Worm (Caenorhabditis elegans) whole organism, L4/young adult: ENCODE results near the gene ceh-31.

ENCODE experiments used
- W03F9.2 ChIP-seq: fragments of 150-350 bp; optimal IDR thresholded peaks from 2 replicates; lab custom pipeline; 2014; ENCODE audit warnings: missing biosample characterization, missing genetic modification characterization
- dao-5 ChIP-seq: sonication (generic microtip); optimal IDR thresholded peaks from 2 replicates; lab custom pipeline; 2016; ENCODE audit warnings: missing genotype, missing genetic modification characterization, moderate library complexity, missing compliant biosample characterization
- him-1 ChIP-seq: sonication (generic microtip); optimal IDR thresholded peaks from 2 replicates; lab custom pipeline; 2016; ENCODE audit warnings: missing genotype, missing genetic modification reagents, missing genetic modification characterization, missing compliant biosample characterization

ceh-31 gene

DNA sequence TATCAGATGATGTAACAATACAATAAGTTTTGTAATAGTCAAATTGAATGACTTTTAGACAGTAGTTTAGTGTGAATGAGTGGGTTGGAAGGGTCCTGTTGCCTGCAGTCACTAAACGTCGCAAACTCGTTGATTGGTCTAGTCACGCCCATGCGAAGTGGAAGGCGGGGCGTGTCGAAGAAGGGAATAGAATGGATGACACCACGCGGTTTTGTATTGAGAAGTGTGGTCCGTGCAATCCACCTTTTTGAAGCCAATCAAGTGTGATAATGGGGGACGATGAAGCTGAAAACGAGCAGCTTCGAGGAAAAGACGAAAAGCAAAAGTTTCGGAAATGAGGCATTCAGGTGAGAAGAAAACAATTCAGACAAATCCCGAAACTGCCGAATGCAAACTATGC, at the start of gene ceh-31:
ceh-31 (minus strand) TSS at position 101 of the 400 bp plus-strand sequence.
- TF ChIP-seq dao-5 (tag; lab: Kevin White, UChicago) = no peak
- no peak for TF ChIP-seq W03F9.2 (tag; lab: Kevin White, UChicago)
- no peak for TF ChIP-seq him-1 (tag; lab: Kevin White, UChicago)

DNA sequence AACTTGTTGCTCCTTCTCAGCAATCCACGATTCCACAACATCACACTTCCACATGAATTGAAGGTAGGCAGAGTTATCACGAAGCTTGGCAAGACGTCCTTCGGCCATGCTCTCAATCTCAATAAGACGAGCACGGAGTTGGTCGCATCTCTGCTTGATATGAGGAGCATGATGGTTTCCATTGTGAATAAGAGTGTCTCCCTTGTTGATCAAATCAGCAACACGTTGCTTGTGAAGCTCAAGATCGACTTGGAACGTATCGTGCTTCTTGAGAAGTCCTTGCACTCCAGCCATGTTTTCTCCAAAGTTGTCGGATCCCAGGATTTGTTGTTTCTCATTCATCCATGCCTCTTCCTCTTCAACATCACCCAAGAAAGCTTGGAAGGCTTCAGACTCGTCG, 49.4 kb upstream of the ceh-31 start:
- TF ChIP-seq him-1 (tag; lab: Kevin White, UChicago) = no peak
- TF ChIP-seq dao-5 (tag; lab: Kevin White, UChicago) = no peak
- TF ChIP-seq W03F9.2 (tag; lab: Kevin White, UChicago) = no peak

DNA sequence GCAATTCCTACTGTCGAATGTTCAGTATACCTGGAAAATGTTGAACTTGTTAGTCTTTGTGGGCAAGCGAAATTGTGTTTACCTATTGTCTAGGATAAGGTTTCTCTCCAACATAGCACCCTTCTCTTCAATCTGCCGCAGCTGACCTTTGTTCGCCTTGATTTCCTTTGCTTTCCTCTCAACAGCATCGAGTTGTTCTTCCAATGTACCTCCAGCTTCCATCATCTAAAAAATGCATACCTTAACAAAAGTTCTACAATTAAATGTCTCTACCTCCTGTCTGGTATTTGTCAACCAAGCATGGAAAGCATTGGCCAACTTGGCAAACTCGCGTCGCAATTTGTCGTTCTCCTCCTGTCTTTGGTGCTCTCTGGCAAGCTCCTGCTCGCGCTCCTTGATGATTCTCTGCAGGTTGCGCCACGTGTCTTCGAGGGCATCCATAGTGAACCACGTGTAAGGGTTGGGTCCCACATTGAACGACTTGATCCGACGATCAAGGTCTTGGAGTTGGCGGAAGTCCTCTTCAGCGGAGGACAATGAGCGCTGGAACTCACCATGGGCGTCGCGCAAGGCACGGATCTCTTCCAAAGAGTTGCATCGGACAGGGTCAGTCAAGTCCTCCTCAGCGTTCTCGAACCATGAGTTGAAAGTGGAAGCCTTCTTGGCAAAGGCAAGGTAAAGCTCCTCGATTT, 48.5 kb upstream of the ceh-31 start:
- no peak for TF ChIP-seq him-1 (tag; lab: Kevin White, UChicago)
- no peak for TF ChIP-seq dao-5 (tag; lab: Kevin White, UChicago)
- no peak for TF ChIP-seq W03F9.2 (tag; lab: Kevin White, UChicago)

DNA sequence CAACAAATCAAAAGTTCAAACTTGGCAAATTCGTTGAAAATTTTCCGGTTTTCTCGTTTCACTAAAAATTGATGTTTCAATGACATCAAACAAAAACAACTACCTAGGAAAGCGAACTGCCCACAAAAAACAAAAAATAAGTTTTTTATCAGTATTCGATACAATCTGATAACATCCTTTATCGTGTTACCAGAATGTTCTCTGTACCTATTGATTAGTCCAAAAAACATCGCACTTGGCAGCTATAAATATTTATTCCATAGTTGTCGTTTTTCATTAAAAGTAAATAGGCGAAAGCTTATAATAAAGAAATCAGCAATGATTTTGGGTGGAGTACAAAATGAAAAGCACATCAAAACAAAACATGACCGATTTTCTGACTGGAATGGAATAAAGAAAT, 47.0 kb upstream of the ceh-31 start:
- TF ChIP-seq him-1 (tag; lab: Kevin White, UChicago) = no peak
- no peak for TF ChIP-seq W03F9.2 (tag; lab: Kevin White, UChicago)
- TF ChIP-seq dao-5 (tag; lab: Kevin White, UChicago) = no peak

DNA sequence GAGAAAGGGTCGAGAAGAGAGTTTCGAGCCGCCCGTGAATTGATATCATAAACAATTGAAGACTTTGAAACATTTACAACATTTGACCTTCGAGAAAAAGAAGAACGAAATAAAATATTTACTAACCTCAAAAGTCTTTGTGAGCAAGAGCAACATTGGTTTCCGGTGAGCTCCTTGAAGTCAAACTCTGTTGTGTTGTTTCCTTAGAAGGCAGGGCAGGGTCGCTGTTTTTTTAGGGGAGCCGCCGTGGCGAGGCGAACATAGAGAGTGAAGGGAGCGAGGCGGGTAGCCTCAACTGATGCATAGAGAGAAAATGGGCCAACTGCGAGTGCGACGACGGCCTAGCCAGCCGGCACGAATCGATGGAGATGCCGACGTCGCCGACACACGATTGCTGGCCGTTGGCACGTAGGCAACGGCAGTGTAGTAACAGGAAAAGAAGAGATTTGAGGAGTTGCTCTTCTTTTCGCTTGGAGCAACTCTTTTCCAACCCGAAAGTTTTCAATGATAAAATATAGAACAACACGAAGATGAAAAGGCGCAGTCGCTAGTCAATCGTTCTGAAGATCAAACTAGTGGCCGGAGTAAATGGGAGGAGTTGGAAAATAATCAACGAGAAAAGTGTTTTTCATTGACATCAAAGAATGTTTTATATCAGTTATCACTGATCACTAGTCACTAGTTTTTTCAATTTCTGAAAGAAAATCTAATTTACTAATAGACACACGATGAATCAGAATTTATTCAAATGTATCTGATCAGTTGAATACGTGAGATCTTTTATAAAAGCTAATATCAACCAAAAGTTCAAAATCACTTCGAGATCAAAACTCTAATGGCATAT, 46.0 kb upstream of the ceh-31 start, which contains the start of gene mai-1:
mai-1 (minus strand) TSS at position 557 of the 844 bp plus-strand sequence.
- TF ChIP-seq dao-5 (tag; lab: Kevin White, UChicago) = peak; percentile 42
- TF ChIP-seq him-1 (tag; lab: Kevin White, UChicago) = peak; percentile 85
- TF ChIP-seq W03F9.2 (tag; lab: Kevin White, UChicago) = no peak

DNA sequence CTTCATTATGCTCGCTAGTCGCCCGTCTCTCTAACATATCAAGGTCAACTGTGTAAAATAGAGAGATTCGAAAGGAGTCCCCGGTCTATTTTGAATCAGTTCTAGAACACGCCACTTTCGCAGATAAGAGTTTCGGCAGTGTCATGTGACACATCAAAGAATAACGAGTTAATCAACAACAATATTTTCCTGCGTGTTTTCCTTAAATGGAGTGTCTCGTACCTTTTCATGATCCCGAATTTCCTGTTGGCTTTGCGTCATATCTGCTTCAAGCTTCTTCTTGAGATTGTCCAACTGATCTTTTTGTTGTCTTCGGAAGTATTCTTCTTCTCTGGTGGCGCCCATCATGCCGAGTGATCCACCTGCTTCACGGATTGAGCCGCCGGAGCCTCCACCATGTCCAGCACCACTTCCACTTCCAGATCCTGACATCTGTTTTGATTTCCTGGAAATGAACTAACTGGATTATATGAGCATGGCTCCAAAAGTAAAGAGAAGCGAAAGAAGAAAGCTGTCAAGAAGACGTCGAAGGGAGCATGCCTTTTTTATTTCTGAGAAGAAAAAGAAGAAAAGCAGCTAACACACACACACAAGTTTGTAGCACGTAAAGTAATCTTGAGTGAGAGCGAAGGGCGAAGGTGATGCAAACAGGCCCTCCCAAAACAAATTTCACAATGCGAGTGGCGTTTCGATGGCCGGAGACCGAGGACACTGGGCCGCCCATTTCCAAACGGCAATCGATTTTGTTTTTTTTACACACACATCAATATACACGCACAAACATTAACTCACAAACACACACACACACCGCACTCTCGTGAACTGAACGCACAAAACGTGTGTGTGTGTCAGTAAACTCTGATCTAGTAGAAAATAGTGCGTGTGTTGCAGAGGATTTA, 45.2 kb upstream of the ceh-31 start:
- peak; percentile 26 for TF ChIP-seq W03F9.2 (tag; lab: Kevin White, UChicago)
- no peak for TF ChIP-seq him-1 (tag; lab: Kevin White, UChicago)
- no peak for TF ChIP-seq dao-5 (tag; lab: Kevin White, UChicago)

DNA sequence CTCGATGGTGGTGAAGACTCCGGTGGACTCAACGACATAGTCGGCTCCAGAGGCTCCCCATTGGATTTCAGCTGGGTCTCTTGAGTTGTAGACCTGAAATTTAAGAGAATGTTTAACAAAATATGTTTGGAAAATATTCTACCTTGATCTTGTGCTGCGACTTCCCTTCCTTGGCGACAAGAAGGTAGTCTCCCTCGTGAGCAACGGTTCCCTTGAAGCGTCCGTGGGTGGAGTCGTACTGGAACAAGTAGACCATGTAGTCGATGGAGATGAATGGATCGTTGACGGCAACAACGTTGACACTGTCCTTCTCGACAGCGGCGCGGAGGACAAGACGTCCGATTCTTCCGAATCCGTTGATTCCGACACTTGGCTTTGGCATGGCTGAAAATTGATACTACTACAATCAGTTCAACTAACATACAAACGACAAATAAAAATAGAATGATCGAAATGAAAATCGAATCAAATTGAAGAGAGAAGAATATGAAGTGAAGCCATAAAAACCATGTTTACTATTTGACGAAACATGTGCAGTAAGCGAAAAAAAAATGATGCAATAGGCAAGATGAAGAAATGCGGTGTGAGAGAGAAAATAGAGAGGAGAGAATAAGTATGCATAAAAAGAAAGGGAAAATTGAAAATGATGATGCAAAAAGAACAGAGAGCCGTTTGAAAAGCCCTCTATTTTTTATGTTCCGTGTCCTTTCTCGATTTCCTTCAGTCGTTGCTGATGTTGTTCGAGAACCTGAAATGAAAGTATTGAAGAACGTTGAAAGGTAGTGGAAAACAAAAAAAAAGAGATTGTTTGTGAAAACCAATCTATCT, 44.3 kb upstream of the ceh-31 start, which contains the start of gene gpd-2:
gpd-2 (minus strand) TSS at position 384 of the 828 bp plus-strand sequence.
- TF ChIP-seq dao-5 (tag; lab: Kevin White, UChicago) (no peak), W03F9.2 (tag; lab: Kevin White, UChicago) (no peak), him-1 (tag; lab: Kevin White, UChicago) (no peak)

DNA sequence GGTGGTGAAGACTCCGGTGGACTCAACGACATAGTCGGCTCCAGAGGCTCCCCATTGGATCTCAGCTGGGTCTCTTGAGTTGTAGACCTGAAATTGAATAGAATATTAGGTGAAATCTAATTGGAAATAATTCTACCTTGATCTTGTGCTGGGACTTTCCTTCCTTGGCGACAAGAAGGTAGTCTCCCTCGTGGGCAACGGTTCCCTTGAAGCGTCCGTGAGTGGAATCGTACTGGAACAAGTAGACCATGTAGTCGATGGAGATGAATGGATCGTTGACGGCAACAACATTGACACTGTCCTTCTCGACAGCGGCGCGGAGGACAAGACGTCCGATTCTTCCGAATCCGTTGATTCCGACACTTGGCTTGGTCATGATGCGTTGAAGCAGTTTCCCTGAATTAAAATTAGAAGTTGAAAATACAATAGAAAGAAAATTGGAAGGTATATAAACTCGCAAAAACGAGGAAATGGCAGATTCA, 42.8 kb upstream of the ceh-31 start, which contains the start of gene gpd-3:
gpd-3 (minus strand) TSS at position 396 of the 482 bp plus-strand sequence.
- no peak for TF ChIP-seq W03F9.2 (tag; lab: Kevin White, UChicago)
- no peak for TF ChIP-seq dao-5 (tag; lab: Kevin White, UChicago)
- no peak for TF ChIP-seq him-1 (tag; lab: Kevin White, UChicago)

DNA sequence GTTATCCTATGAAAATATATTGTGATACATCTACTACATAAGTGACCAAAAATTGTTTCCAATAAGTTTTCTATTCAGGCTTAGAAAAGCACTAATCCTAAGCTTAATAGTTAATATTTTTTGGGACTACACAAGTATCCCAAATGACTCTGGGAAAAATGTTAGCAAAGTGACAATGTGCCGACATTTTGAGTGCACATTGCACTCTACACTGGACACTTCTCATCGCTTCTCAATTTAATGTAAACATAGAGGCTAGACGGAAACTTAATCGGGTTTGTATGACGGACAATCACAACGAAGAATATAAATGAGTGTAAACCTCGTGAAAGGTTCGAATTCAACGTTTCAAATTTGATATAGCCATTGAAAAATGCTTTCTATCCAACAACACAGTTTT, 41.5 kb upstream of the ceh-31 start:
- TF ChIP-seq W03F9.2 (tag; lab: Kevin White, UChicago) (no peak), him-1 (tag; lab: Kevin White, UChicago) (no peak), dao-5 (tag; lab: Kevin White, UChicago) (no peak)

DNA sequence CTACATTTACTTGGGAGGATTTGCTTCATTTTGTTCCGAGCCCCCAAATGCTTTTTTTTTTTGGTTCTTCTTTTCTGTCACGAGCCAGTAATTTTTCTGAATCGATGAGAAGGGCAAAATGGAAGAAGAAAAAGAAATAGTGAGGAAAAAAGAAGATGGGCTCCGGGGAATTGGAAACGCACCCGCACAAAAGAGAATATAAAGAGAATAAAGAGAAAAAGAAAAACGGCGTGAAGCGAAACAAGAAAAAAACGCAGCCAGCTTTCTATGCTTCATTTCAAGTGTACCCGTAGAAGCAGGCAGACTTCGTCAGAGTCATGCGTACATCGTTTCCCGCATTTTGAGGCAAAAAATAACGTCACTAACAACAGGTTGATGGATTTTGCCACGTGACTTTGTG, 40.8 kb upstream of the ceh-31 start:
- TF ChIP-seq him-1 (tag; lab: Kevin White, UChicago) (peak; percentile 76), dao-5 (tag; lab: Kevin White, UChicago) (no peak), W03F9.2 (tag; lab: Kevin White, UChicago) (no peak)

DNA sequence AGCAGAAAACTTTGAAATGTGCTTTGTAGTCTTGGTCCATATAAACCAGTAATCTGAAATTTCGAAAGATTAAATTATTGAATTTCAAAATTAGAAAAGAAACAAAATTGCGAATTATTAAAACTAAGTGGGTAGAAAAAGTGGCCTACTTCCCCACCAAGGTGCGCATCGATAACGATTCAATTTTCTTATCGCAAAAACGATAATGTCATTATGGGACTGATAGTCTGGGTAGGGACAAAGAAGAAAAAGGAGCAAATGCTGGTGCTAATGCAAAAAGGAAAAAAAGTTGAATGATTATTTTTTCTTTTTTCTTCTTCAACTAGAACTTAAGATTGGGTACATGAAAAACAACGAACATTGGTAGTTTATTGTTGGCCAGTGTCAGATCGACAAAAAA, 40.4 kb upstream of the ceh-31 start, which contains the start of gene gpcp-1:
gpcp-1 (minus strand) TSS at position 53 of the 400 bp plus-strand sequence.
- no peak for TF ChIP-seq him-1 (tag; lab: Kevin White, UChicago)
